Worm (Caenorhabditis elegans) whole organism, L3 larva: ENCODE results near the gene sptl-1.

Experiments
- egl-27 ChIP-seq: sonication (generic microtip); optimal IDR thresholded peaks from 4 replicates; lab custom pipeline; 2017; ENCODE audit warnings: missing biosample characterization, missing genetic modification reagents, missing genetic modification characterization
- elt-2 ChIP-seq: sonication (generic microtip); optimal IDR thresholded peaks from 2 replicates; lab custom pipeline; 2016; ENCODE audit warnings: missing genetic modification reagents, mild to moderate bottlenecking, missing genetic modification characterization, missing compliant biosample characterization
- fos-1 ChIP-seq: fragments of 150-350 bp; optimal IDR thresholded peaks from 2 replicates; lab custom pipeline; 2014; ENCODE audit warnings: missing biosample characterization, missing genetic modification characterization
- nhr-43 ChIP-seq: sonication (generic microtip); optimal IDR thresholded peaks from 2 replicates; lab custom pipeline; 2016; ENCODE audit warnings: mild to moderate bottlenecking, missing genetic modification characterization, missing compliant biosample characterization; ENCODE audit not compliant: poor library complexity, severe bottlenecking
- snpc-4 ChIP-seq: fragments of 150-350 bp; optimal IDR thresholded peaks from 2 replicates; lab custom pipeline; 2014; ENCODE audit warnings: missing biosample characterization, missing genetic modification characterization
- ztf-11 ChIP-seq: fragments of 150-350 bp; optimal IDR thresholded peaks from 2 replicates; lab custom pipeline; 2014; ENCODE audit warnings: missing biosample characterization, missing genetic modification characterization

- TF ChIP-seq fos-1 (tag; lab: Kevin White, UChicago), result no peak
- no peak for TF ChIP-seq ztf-11
- no peak for TF ChIP-seq snpc-4
- TF ChIP-seq elt-2, result no peak
- no peak for TF ChIP-seq nhr-43 (tag; lab: Kevin White, UChicago)
- no peak for TF ChIP-seq egl-27 (tag; lab: Kevin White, UChicago)
Measured at ce11 chrII:11783-12182, 39.7 kb upstream of the sptl-1 start, which contains the start of gene best-4.
